Fruit fly (Drosophila melanogaster) whole organism, prepupa: ENCODE results near the gene CG34426.
A peak's percentile ranks its signal among the peaks of the same experiment; 100 is the strongest.

ENCODE experiments used
- Blimp-1 ChIP-seq: fragments of 200-800 bp; sonication (Bioruptor generic); optimal IDR thresholded peaks from 3 replicates; lab custom pipeline; 2017; ENCODE audit warnings: missing biosample characterization, missing genetic modification characterization, mild to moderate bottlenecking, moderate library complexity, missing genetic modification reagents
- CG10631 ChIP-seq: fragments of 200-800 bp; sonication (Bioruptor generic); optimal IDR thresholded peaks from 2 replicates; lab custom pipeline; 2016; ENCODE audit warnings: missing biosample characterization, missing genetic modification characterization
- CG10669 ChIP-seq: fragments of 200-800 bp; sonication (Bioruptor generic); optimal IDR thresholded peaks from 3 replicates; lab custom pipeline; 2018; ENCODE audit warnings: missing biosample characterization, mild to moderate bottlenecking, missing genetic modification characterization, moderate library complexity
- CG11762 ChIP-seq: fragments of 200-800 bp; sonication (Bioruptor generic); optimal IDR thresholded peaks from 3 replicates; lab custom pipeline; 2016; ENCODE audit warnings: missing biosample characterization, missing genetic modification characterization; ENCODE audit not compliant: insufficient read depth
- CG11902 ChIP-seq: fragments of 200-800 bp; sonication (Bioruptor generic); optimal IDR thresholded peaks from 3 replicates; lab custom pipeline; 2016; ENCODE audit warnings: missing biosample characterization, missing genetic modification characterization
- CG15336 ChIP-seq: fragments of 200-800 bp; sonication (Bioruptor generic); IDR thresholded peaks from 2 replicates; pipeline ENCODE4 v1.3.6; 2022; ENCODE audit warnings: missing biosample characterization, missing genetic modification characterization
- CG1621 ChIP-seq: fragments of 200-800 bp; sonication (Bioruptor generic); optimal IDR thresholded peaks from 3 replicates; lab custom pipeline; 2018; ENCODE audit warnings: missing biosample characterization, mild to moderate bottlenecking, missing genetic modification characterization
- CG16779 ChIP-seq: fragments of 200-800 bp; sonication (Bioruptor generic); optimal IDR thresholded peaks from 3 replicates; lab custom pipeline; 2017; ENCODE audit warnings: missing biosample characterization, mild to moderate bottlenecking, missing genetic modification characterization
- CG31627 ChIP-seq: fragments of 200-800 bp; sonication (Bioruptor generic); optimal IDR thresholded peaks from 3 replicates; lab custom pipeline; 2016; ENCODE audit warnings: missing biosample characterization, missing genetic modification characterization
- CG32006 ChIP-seq: fragments of 200-800 bp; sonication (Bioruptor generic); optimal IDR thresholded peaks from 3 replicates; lab custom pipeline; 2017; ENCODE audit warnings: missing biosample characterization, mild to moderate bottlenecking, missing genetic modification characterization
- CG34406 ChIP-seq: fragments of 200-800 bp; sonication (Bioruptor generic); optimal IDR thresholded peaks from 3 replicates; lab custom pipeline; 2016; ENCODE audit warnings: missing biosample characterization, missing genetic modification characterization
- CG3919 ChIP-seq: fragments of 200-800 bp; sonication (Bioruptor generic); optimal IDR thresholded peaks from 3 replicates; lab custom pipeline; 2016; ENCODE audit warnings: missing biosample characterization, missing genetic modification characterization
- CG4318 ChIP-seq: fragments of 200-800 bp; sonication (Bioruptor generic); optimal IDR thresholded peaks from 3 replicates; lab custom pipeline; 2017; ENCODE audit warnings: missing biosample characterization, mild to moderate bottlenecking, missing genetic modification characterization
- CG6163 ChIP-seq: fragments of 200-800 bp; sonication (Bioruptor generic); IDR thresholded peaks from 3 replicates; pipeline ENCODE4 v1.3.6; 2022; ENCODE audit warnings: missing biosample characterization, missing genetic modification characterization
- CG6276 ChIP-seq: fragments of 200-800 bp; sonication (Bioruptor generic); optimal IDR thresholded peaks from 2 replicates; lab custom pipeline; 2017; ENCODE audit warnings: missing biosample characterization, mild to moderate bottlenecking, missing genetic modification characterization
- CG6792 ChIP-seq: fragments of 200-800 bp; sonication (Bioruptor generic); optimal IDR thresholded peaks from 3 replicates; lab custom pipeline; 2016; ENCODE audit warnings: missing biosample characterization, missing genetic modification characterization
- CG6808 ChIP-seq: fragments of 200-800 bp; sonication (Bioruptor generic); optimal IDR thresholded peaks from 3 replicates; lab custom pipeline; 2017; ENCODE audit warnings: missing biosample characterization, missing genetic modification characterization, mild to moderate bottlenecking, moderate library complexity, missing genetic modification reagents
- CG6854 ChIP-seq: fragments of 200-800 bp; sonication (Bioruptor generic); optimal IDR thresholded peaks from 2 replicates; lab custom pipeline; 2017; ENCODE audit warnings: missing biosample characterization, mild to moderate bottlenecking, missing genetic modification characterization
- CG7368 ChIP-seq: fragments of 200-800 bp; sonication (Bioruptor generic); optimal IDR thresholded peaks from 3 replicates; lab custom pipeline; 2016; ENCODE audit warnings: missing biosample characterization, missing genetic modification characterization
- CG8119 ChIP-seq: fragments of 200-800 bp; sonication (Bioruptor generic); IDR thresholded peaks from 3 replicates; pipeline ENCODE4 v1.3.6; 2022; ENCODE audit warnings: missing biosample characterization, missing genetic modification characterization
- CG8319 ChIP-seq: fragments of 200-800 bp; sonication (Bioruptor generic); optimal IDR thresholded peaks from 3 replicates; lab custom pipeline; 2016; ENCODE audit warnings: missing biosample characterization, missing genetic modification characterization
- Eip75B ChIP-seq: fragments of 200-800 bp; sonication (Bioruptor generic); optimal IDR thresholded peaks from 3 replicates; lab custom pipeline; 2016; ENCODE audit warnings: missing biosample characterization, missing genetic modification characterization
- Eip78C ChIP-seq: fragments of 200-800 bp; sonication (Bioruptor generic); peaks from one replicate; lab custom pipeline; 2016; ENCODE audit warnings: missing biosample characterization, missing genetic modification characterization
- Eip93F ChIP-seq: fragments of 200-800 bp; sonication (Bioruptor generic); optimal IDR thresholded peaks from 2 replicates; lab custom pipeline; 2016; ENCODE audit warnings: missing biosample characterization, mild to moderate bottlenecking, missing genetic modification characterization
- Ets96B ChIP-seq: fragments of 200-800 bp; optimal IDR thresholded peaks from 2 replicates; lab custom pipeline; 2019; ENCODE audit warnings: missing biosample characterization, mild to moderate bottlenecking, missing genetic modification characterization, moderate library complexity
- Hr39 ChIP-seq: fragments of 200-800 bp; sonication (Bioruptor generic); optimal IDR thresholded peaks from 2 replicates; lab custom pipeline; 2016; ENCODE audit warnings: missing biosample characterization, missing genetic modification characterization
- Hr4 ChIP-seq: fragments of 200-800 bp; sonication (Bioruptor generic); optimal IDR thresholded peaks from 3 replicates; lab custom pipeline; 2016; ENCODE audit warnings: missing biosample characterization, missing genetic modification characterization
- Met ChIP-seq: fragments of 200-800 bp; sonication (Bioruptor generic); optimal IDR thresholded peaks from 3 replicates; lab custom pipeline; 2016; ENCODE audit warnings: missing biosample characterization, missing genetic modification characterization
- OdsH ChIP-seq: fragments of 200-800 bp; sonication (Bioruptor generic); optimal IDR thresholded peaks from 3 replicates; lab custom pipeline; 2016; ENCODE audit warnings: missing biosample characterization, missing genetic modification characterization
- Smox ChIP-seq: fragments of 200-800 bp; sonication (Bioruptor generic); optimal IDR thresholded peaks from 3 replicates; lab custom pipeline; 2016; ENCODE audit warnings: missing biosample characterization, missing genetic modification characterization
- Sox102F ChIP-seq: fragments of 200-800 bp; sonication (Bioruptor generic); optimal IDR thresholded peaks from 2 replicates; lab custom pipeline; 2016; ENCODE audit warnings: missing biosample characterization, mild to moderate bottlenecking, missing genetic modification characterization
- Sox14 ChIP-seq: fragments of 200-800 bp; sonication (Bioruptor generic); optimal IDR thresholded peaks from 3 replicates; lab custom pipeline; 2016; ENCODE audit warnings: missing biosample characterization, missing genetic modification characterization
- achi ChIP-seq: fragments of 200-800 bp; sonication (Bioruptor generic); optimal IDR thresholded peaks from 3 replicates; lab custom pipeline; 2016; ENCODE audit warnings: missing biosample characterization, missing genetic modification characterization
- acj6 ChIP-seq: fragments of 200-800 bp; sonication (Bioruptor generic); optimal IDR thresholded peaks from 3 replicates; lab custom pipeline; 2016; ENCODE audit warnings: missing biosample characterization, missing genetic modification characterization
- dac ChIP-seq: fragments of 200-800 bp; sonication (Bioruptor generic); optimal IDR thresholded peaks from 2 replicates; lab custom pipeline; 2017; ENCODE audit warnings: missing biosample characterization, mild to moderate bottlenecking, missing genetic modification characterization
- eg ChIP-seq: fragments of 200-800 bp; sonication (Bioruptor generic); IDR thresholded peaks from 3 replicates; pipeline ENCODE4 v1.3.6; 2022; ENCODE audit warnings: missing biosample characterization, missing genetic modification characterization
- esn ChIP-seq: fragments of 200-800 bp; sonication (Bioruptor generic); optimal IDR thresholded peaks from 2 replicates; lab custom pipeline; 2016; ENCODE audit warnings: missing biosample characterization, mild to moderate bottlenecking, missing genetic modification characterization, moderate library complexity
- fkh ChIP-seq: fragments of 200-800 bp; sonication (Bioruptor generic); optimal IDR thresholded peaks from 3 replicates; lab custom pipeline; 2017; ENCODE audit warnings: missing biosample characterization, mild to moderate bottlenecking, missing genetic modification characterization, moderate library complexity
- lz ChIP-seq: fragments of 200-800 bp; sonication (Bioruptor generic); optimal IDR thresholded peaks from 3 replicates; lab custom pipeline; 2016; ENCODE audit warnings: missing biosample characterization, missing genetic modification characterization
- net ChIP-seq: fragments of 200-800 bp; sonication (Bioruptor generic); optimal IDR thresholded peaks from 3 replicates; lab custom pipeline; 2016; ENCODE audit warnings: missing biosample characterization, missing genetic modification characterization
- ss ChIP-seq, 2 experiments: fragments of 200-800 bp; sonication (Bioruptor generic); optimal IDR thresholded peaks; 2 replicates in 1 of 2; 3 replicates in 1 of 2; lab custom pipeline; 2017 to 2018; ENCODE audit warnings: mild to moderate bottlenecking in 2 of 2, missing biosample characterization in 2 of 2, missing genetic modification characterization in 2 of 2, moderate library complexity in 1 of 2
- svp ChIP-seq: fragments of 200-800 bp; sonication (Bioruptor generic); peaks from one replicate; lab custom pipeline; 2016; ENCODE audit warnings: missing biosample characterization, missing genetic modification characterization
- topi ChIP-seq: fragments of 200-800 bp; sonication (Bioruptor generic); optimal IDR thresholded peaks from 3 replicates; lab custom pipeline; 2016; ENCODE audit warnings: missing biosample characterization, missing genetic modification characterization
- vri ChIP-seq: fragments of 200-800 bp; sonication (Bioruptor generic); optimal IDR thresholded peaks from 3 replicates; lab custom pipeline; 2016; ENCODE audit warnings: missing biosample characterization, mild to moderate bottlenecking, missing genetic modification characterization

CG34426 gene

DNA sequence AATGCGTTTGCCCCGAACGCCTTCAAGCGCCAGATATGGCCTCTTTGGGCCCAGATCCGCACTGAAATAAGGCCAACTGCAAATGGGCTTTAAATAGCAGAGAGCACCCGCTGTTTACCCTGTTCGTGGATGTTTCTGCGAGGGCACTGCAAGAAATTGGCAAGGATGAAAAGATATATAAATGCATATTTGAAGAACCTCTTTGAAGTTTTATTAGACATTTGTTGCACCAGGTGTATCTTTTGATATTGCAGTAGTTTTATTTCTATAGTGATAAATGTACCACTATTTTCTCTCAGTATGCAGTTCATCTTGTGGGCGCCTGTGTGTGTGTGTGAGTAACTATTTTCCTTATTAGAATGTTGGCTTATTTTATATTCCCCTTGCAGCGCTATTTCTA is 11.2 kb downstream of the CG34426 start (continued):
- no peak for TF ChIP-seq esn (GFP tag; lab: Kevin White, UChicago)
- peak; percentile 46 for TF ChIP-seq OdsH
- TF ChIP-seq CG4318 (GFP tag; lab: Kevin White, UChicago): peak; percentile 9
- no peak for TF ChIP-seq CG11762
- no peak for TF ChIP-seq CG11902 (GFP tag; lab: Kevin White, UChicago)
- no peak for TF ChIP-seq Smox (GFP tag; lab: Kevin White, UChicago)
- peak; percentile 85 for TF ChIP-seq CG15336 (GFP tag; lab: Robert Waterston, UW)

DNA sequence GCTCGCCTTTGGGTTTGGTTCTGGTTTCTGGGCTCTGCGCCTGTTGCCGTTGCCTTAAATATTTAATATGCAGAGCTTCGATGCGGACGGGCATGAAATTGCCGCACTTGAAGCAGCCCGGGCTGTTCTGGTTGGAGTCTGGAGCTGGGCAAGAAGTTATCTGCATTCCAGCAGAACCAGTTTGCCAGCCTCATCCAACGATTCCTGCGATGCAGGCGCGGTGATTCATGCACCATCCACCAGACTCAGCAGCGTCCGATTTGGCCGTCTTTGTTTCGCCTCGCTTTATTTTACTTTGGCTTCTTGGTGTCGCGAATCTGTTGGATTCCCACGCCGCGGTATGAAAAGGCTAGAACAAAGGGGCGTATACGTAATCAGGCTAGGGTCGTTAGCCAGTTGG is 17.2 kb downstream of the CG34426 start:
- TF ChIP-seq Eip78C (GFP tag; lab: Kevin White, UChicago) (peak; percentile 15), Sox102F (GFP tag; lab: Kevin White, UChicago) (peak; percentile 10), Met (peak; percentile 7), Eip75B (GFP tag; lab: Kevin White, UChicago) (no peak), CG6854 (GFP tag; lab: Kevin White, UChicago) (peak; percentile 34), CG6808 (peak; percentile 6), CG6163 (GFP tag; lab: Robert Waterston, UW) (no peak), ss (GFP tag; optimal IDR thresholded peaks at IDR 0.05; lab: Kevin White, UChicago) (peak in 1 of 2 experiments; percentile 18)
- TF ChIP-seq, all 60 proteins: peak for 6

DNA sequence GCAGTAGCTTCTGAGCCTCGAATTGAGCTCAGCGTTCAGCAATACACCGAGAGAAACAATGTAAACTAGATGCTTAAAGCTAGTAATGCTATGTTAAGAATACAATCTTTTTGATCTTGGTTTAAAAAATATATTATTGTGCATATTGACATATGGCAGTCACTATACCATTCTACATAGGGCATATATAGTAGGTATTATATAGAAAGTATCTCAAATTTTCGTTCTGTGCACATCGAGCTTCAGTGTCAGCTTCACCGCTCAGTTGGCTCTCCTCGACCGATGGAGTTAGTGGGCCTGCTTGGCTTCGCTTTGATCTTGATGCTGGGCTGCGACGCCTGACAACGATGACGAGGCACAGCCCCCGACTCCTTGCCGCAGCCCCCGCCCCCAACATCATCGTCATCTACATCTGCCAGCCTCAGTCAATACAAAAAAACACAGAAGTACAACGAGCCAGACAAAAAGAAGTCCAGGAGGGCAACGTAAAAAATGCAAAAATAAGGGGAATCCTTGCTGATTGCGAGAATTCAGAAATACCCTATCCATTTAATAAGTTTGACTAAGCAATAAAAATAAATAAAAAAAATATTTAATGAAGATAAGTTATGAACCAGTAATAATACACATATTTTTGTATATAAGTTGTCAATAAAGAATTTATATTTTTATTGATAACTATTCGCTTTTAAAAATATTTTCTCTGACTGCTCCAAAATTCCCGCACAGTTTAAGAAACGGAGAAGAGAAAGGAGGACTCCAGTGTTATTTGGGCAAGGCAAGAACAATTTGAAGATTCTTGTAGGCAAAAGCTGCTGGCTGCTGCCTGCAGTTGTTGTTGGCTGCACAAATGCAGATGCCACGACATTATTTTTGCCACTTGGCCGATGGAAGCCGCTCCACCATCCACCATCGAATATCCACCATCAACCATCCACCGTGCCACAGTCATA is 19.7 kb downstream of the CG34426 start:
- TF ChIP-seq CG32006: peak; percentile 85
- peak; percentile 76 for TF ChIP-seq CG6276
- peak; percentile 88 for TF ChIP-seq achi (GFP tag; lab: Kevin White, UChicago)
- TF ChIP-seq Blimp-1 (GFP tag; lab: Kevin White, UChicago): no peak
- peak; percentile 84 for TF ChIP-seq CG31627 (GFP tag; lab: Kevin White, UChicago)
- peak; percentile 87 for TF ChIP-seq vri (GFP tag; lab: Kevin White, UChicago)
- peak; percentile 90 for TF ChIP-seq CG11762
- peak; percentile 87 for TF ChIP-seq lz (GFP tag; lab: Kevin White, UChicago)
- peak; percentile 89 for TF ChIP-seq topi (GFP tag; lab: Kevin White, UChicago)
- TF ChIP-seq CG15336 (GFP tag; lab: Robert Waterston, UW): peak; percentile 91
- TF ChIP-seq CG8319 (GFP tag; lab: Kevin White, UChicago): peak; percentile 91
- peak; percentile 91 for TF ChIP-seq esn (GFP tag; lab: Kevin White, UChicago)
- TF ChIP-seq CG10669 (GFP tag; lab: Kevin White, UChicago): peak; percentile 95
- peak; percentile 92 for TF ChIP-seq Sox14 (GFP tag; lab: Kevin White, UChicago)
- TF ChIP-seq eg (GFP tag; lab: Robert Waterston, UW): peak; percentile 85
- TF ChIP-seq CG34406 (GFP tag; lab: Kevin White, UChicago): peak; percentile 85
- peak; percentile 95 for TF ChIP-seq CG3919 (GFP tag; lab: Kevin White, UChicago)
- TF ChIP-seq acj6 (GFP tag; lab: Kevin White, UChicago): peak; percentile 90
- TF ChIP-seq CG6792 (GFP tag; lab: Kevin White, UChicago): peak; percentile 92
- peak; percentile 78 for TF ChIP-seq Hr39 (GFP tag; lab: Kevin White, UChicago)
- peak; percentile 95 for TF ChIP-seq svp
- peak; percentile 80 for TF ChIP-seq CG16779 (tag; lab: Kevin White, UChicago)
- TF ChIP-seq CG1621 (tag; lab: Kevin White, UChicago): peak; percentile 91
- TF ChIP-seq CG8119 (GFP tag; lab: Robert Waterston, UW): peak; percentile 90
- peak; percentile 87 for TF ChIP-seq net
- TF ChIP-seq Eip93F (GFP tag; lab: Kevin White, UChicago): peak; percentile 62
- peak; percentile 86 for TF ChIP-seq Met
- peak; percentile 77 for TF ChIP-seq CG6854 (GFP tag; lab: Kevin White, UChicago)
- TF ChIP-seq Smox (GFP tag; lab: Kevin White, UChicago): peak; percentile 83
- TF ChIP-seq dac (GFP tag; lab: Kevin White, UChicago): peak; percentile 48
- peak; percentile 96 for TF ChIP-seq Ets96B (tag; lab: Kevin White, UChicago)
- TF ChIP-seq CG10631 (GFP tag; lab: Kevin White, UChicago): peak; percentile 92
- TF ChIP-seq Sox102F (GFP tag; lab: Kevin White, UChicago): peak; percentile 82
- peak; percentile 81 for TF ChIP-seq CG7368 (GFP tag; lab: Kevin White, UChicago)
- peak; percentile 85 for TF ChIP-seq CG11902 (GFP tag; lab: Kevin White, UChicago)
- TF ChIP-seq Hr4 (GFP tag; lab: Kevin White, UChicago): peak; percentile 74
- TF ChIP-seq fkh (GFP tag; lab: Kevin White, UChicago): no peak
- peak; percentile 98 for TF ChIP-seq Eip78C (GFP tag; lab: Kevin White, UChicago)
- peak; percentile 91 to 93 for TF ChIP-seq ss (GFP tag; optimal IDR thresholded peaks at IDR 0.05; lab: Kevin White, UChicago)
- peak; percentile 74 for TF ChIP-seq CG4318 (GFP tag; lab: Kevin White, UChicago)
